Worm (Caenorhabditis elegans) whole organism, L2 larva: ENCODE measurements around the gene ZK970.8.

Experiments
- F13H6.1 ChIP-seq: sonication (generic microtip); optimal IDR thresholded peaks from 2 replicates; lab custom pipeline; 2016; ENCODE audit warnings: missing genetic modification characterization, missing compliant biosample characterization
- Y55F3AM.14 ChIP-seq: fragments of 200-800 bp; sonication (Bioruptor generic); optimal IDR thresholded peaks from 2 replicates; lab custom pipeline; 2018; ENCODE audit warnings: mild to moderate bottlenecking, missing genetic modification characterization, missing compliant biosample characterization
- aly-2 ChIP-seq: fragments of 150-350 bp; optimal IDR thresholded peaks from 2 replicates; lab custom pipeline; 2014; ENCODE audit warnings: missing biosample characterization, missing genetic modification characterization
- ama-1 ChIP-seq: fragments of 150-350 bp; optimal IDR thresholded peaks from 2 replicates; lab custom pipeline; 2018; ENCODE audit warnings: inconsistent platforms
- blmp-1 ChIP-seq: sonication (generic microtip); optimal IDR thresholded peaks from 2 replicates; lab custom pipeline; 2017; ENCODE audit warnings: missing genetic modification characterization, mild to moderate bottlenecking, missing compliant biosample characterization, antibody characterized with exemption, moderate library complexity; ENCODE audit not compliant: insufficient read depth
- fos-1 ChIP-seq: fragments of 150-350 bp; optimal IDR thresholded peaks from 2 replicates; lab custom pipeline; 2014; ENCODE audit warnings: missing biosample characterization, missing genetic modification characterization
- lin-39 ChIP-seq: fragments of 150-350 bp; optimal IDR thresholded peaks from 2 replicates; lab custom pipeline; 2014; ENCODE audit warnings: missing biosample characterization, missing genetic modification reagents, missing genetic modification characterization
- sem-4 ChIP-seq: fragments of 150-350 bp; optimal IDR thresholded peaks from 2 replicates; lab custom pipeline; 2014; ENCODE audit warnings: missing biosample characterization, missing genetic modification reagents, missing genetic modification characterization
- unc-62 ChIP-seq: fragments of 150-350 bp; optimal IDR thresholded peaks from 2 replicates; lab custom pipeline; 2014; ENCODE audit warnings: missing biosample characterization, missing genetic modification reagents, missing genetic modification characterization
- ztf-11 ChIP-seq: sonication (generic microtip); optimal IDR thresholded peaks from 2 replicates; lab custom pipeline; 2017; ENCODE audit warnings: missing biosample characterization, missing genetic modification characterization

DNA sequence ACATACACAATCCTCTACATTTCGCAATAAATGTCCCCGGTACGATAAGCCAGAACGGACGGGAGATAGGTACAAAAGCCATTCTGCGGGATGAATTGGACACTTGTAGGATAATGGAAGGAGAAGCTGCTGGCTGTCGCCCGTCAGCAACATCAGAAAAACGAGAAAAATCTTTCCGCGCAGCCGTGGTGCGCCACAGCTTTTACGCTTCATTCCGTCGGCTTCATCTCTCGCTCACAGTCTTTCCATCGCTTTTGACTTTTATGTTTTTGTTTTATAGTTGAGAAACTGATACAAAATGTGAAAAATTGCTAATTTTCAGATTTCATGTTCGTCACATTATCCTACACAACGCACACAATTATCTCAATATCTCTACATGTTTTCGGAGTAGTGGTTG is 36.6 kb downstream of the ZK970.8 start, which contains the start of gene C07E3.10:
- TF ChIP-seq sem-4 = no peak
- TF ChIP-seq lin-39 (tag; lab: Kevin White, UChicago) = no peak
- TF ChIP-seq unc-62 (GFP tag; lab: Kevin White, UChicago) = no peak
- no peak for TF ChIP-seq ztf-11 (tag; lab: Kevin White, UChicago)
- no peak for TF ChIP-seq Y55F3AM.14 (GFP tag; lab: Kevin White, UChicago)
- TF ChIP-seq aly-2 (tag; lab: Kevin White, UChicago) = no peak
- TF ChIP-seq F13H6.1 (tag; lab: Kevin White, UChicago) = no peak
- no peak for TF ChIP-seq blmp-1 (tag; lab: Kevin White, UChicago)
- TF ChIP-seq ama-1 (lab: Kevin White, UChicago) = no peak
- no peak for TF ChIP-seq fos-1
